Fruit fly (Drosophila melanogaster) whole organism, pupa: ENCODE measurements around the gene CG43672.

ENCODE experiments used
- CG12605 ChIP-seq: fragments of 200-800 bp; sonication (Bioruptor generic); IDR thresholded peaks from 2 replicates; pipeline ENCODE4 v1.3.6; 2022; ENCODE audit warnings: missing biosample characterization, missing genetic modification characterization
- CG13204 ChIP-seq: fragments of 200-800 bp; sonication (Bioruptor generic); optimal IDR thresholded peaks from 2 replicates; lab custom pipeline; 2018; ENCODE audit warnings: missing biosample characterization, mild to moderate bottlenecking, missing genetic modification characterization, moderate library complexity
- CG14655 ChIP-seq: fragments of 200-800 bp; sonication (Bioruptor generic); optimal IDR thresholded peaks from 3 replicates; lab custom pipeline; 2017; ENCODE audit warnings: mild to moderate bottlenecking, missing biosample characterization, missing genetic modification reagents, missing genetic modification characterization
- CG32121 ChIP-seq: fragments of 200-800 bp; sonication (Bioruptor generic); IDR thresholded peaks from 2 replicates; pipeline ENCODE4 v1.3.6; 2022; ENCODE audit warnings: missing biosample characterization, missing genetic modification characterization
- CG8159 ChIP-seq: fragments of 200-800 bp; sonication (Bioruptor generic); optimal IDR thresholded peaks from 3 replicates; lab custom pipeline; 2018; ENCODE audit warnings: missing biosample characterization, mild to moderate bottlenecking, missing genetic modification characterization, moderate library complexity
- CG9948 ChIP-seq: fragments of 200-800 bp; sonication (Bioruptor generic); optimal IDR thresholded peaks from 2 replicates; lab custom pipeline; 2018; ENCODE audit warnings: missing biosample characterization, mild to moderate bottlenecking, missing genetic modification characterization, moderate library complexity
- EcR ChIP-seq: fragments of 200-800 bp; sonication (Bioruptor generic); optimal IDR thresholded peaks from 3 replicates; lab custom pipeline; 2019; ENCODE audit warnings: missing biosample characterization, missing genetic modification characterization, mild to moderate bottlenecking, moderate library complexity, missing genetic modification reagents
- rn ChIP-seq: fragments of 200-800 bp; sonication (Bioruptor generic); IDR thresholded peaks from 2 replicates; pipeline ENCODE4 v1.3.6; 2022; ENCODE audit warnings: missing biosample characterization, missing genetic modification characterization

DNA sequence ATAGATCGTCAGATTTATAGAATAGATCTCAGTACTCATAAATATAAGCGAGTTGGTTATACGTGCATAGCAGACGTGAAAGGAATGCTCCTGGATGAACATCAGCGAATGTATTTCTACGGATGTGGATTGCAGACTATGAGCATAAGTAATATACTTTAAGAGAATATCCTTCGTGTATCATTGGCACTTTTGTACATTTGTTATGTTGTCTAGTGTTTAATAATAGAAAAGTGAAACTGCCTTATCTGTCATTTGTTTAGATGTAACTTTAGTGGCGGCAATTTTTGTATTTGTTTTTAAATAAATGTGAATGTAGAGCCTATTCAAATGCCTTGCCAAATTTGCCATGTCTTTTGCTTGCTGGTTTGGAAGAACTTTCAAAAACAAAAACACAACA lies at the start of gene CG43672:
- TF ChIP-seq CG8159 (tag; lab: Kevin White, UChicago), result no peak
- no peak for TF ChIP-seq EcR (GFP tag; lab: Kevin White, UChicago)
- TF ChIP-seq rn (GFP tag; lab: Robert Waterston, UW), result no peak
- TF ChIP-seq CG14655 (GFP tag; lab: Kevin White, UChicago), result no peak
- no peak for TF ChIP-seq CG13204 (GFP tag; lab: Kevin White, UChicago)
- TF ChIP-seq CG32121 (GFP tag; lab: Robert Waterston, UW), result no peak
- no peak for TF ChIP-seq CG12605 (GFP tag; lab: Robert Waterston, UW)
- no peak for TF ChIP-seq CG9948 (tag; lab: Kevin White, UChicago)
